Worm (Caenorhabditis elegans) whole organism, L4/young adult: ENCODE measurements around the gene rib-2.
"Not testable (repeated sequence)": the region's sequence is repeated elsewhere in the genome, so short reads cannot be mapped to it uniquely, and the experiment has no call there.

Experiments used
- W03F9.2 ChIP-seq: fragments of 150-350 bp; optimal IDR thresholded peaks from 2 replicates; lab custom pipeline; 2014; ENCODE audit warnings: missing biosample characterization, missing genetic modification characterization
- dao-5 ChIP-seq: sonication (generic microtip); optimal IDR thresholded peaks from 2 replicates; lab custom pipeline; 2016; ENCODE audit warnings: missing genotype, missing genetic modification characterization, moderate library complexity, missing compliant biosample characterization

DNA sequence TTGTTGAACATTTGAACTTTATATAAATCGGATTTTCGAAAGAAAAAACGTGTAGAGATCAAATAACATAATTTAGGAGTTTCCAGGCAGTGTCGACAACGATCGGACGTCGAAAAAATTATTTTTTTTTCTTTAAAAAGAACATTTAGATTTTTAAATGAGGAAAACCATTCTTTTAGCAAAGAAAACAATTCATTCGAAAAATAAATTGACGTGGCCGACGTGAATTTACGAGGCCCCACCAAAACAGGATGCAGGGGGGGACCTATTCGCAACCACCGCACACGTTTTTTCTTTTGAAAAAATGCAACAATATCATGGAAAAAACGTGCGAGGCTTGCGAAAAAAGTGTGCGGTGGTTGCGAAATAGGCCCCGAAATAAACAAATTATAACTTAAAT, 7.4 kb downstream of the rib-2 start, which contains the start of gene enu-3.6:
- TF ChIP-seq W03F9.2; dao-5 (tag; lab: Kevin White, UChicago): not testable (repeated sequence)
